Fruit fly (Drosophila melanogaster) whole organism, embryonic: Measurements from ENCODE around the gene CG32568.
A peak's percentile ranks its signal among the peaks of the same experiment; 100 is the strongest.

Experiments used
- Abd-B ChIP-seq: fragments of 200-800 bp; sonication (Bioruptor generic); optimal IDR thresholded peaks from 2 replicates; lab custom pipeline; 2018; ENCODE audit warnings: missing biosample characterization, mild to moderate bottlenecking, missing genetic modification characterization, moderate library complexity
- Awh ChIP-seq: fragments of 200-800 bp; sonication (Bioruptor generic); IDR thresholded peaks from 2 replicates; pipeline ENCODE4, ENCODE4 v1.3.6; 2022; ENCODE audit warnings: missing biosample characterization, missing genetic modification characterization
- CG10543 ChIP-seq: fragments of 200-800 bp; sonication (Bioruptor generic); optimal IDR thresholded peaks from 3 replicates; lab custom pipeline; 2017; ENCODE audit warnings: missing biosample characterization, mild to moderate bottlenecking, missing genetic modification characterization, moderate library complexity
- CG11696 ChIP-seq: fragments of 200-800 bp; sonication (Bioruptor generic); IDR thresholded peaks from 2 replicates; pipeline ENCODE4 v1.3.6; 2022; ENCODE audit warnings: missing biosample characterization, missing genetic modification characterization
- CG12299 ChIP-seq: fragments of 200-800 bp; sonication (Bioruptor generic); optimal IDR thresholded peaks from 2 replicates; lab custom pipeline; 2018; ENCODE audit warnings: missing biosample characterization, mild to moderate bottlenecking, missing genetic modification characterization
- CG13287 ChIP-seq: fragments of 200-800 bp; sonication (Bioruptor generic); IDR thresholded peaks from 2 replicates; pipeline ENCODE4 v1.3.6; 2022; ENCODE audit warnings: missing biosample characterization, missing genetic modification characterization; ENCODE audit not compliant: partially characterized antibody
- CG13894 ChIP-seq: fragments of 200-800 bp; sonication (Bioruptor generic); optimal IDR thresholded peaks from 3 replicates; lab custom pipeline; 2018; ENCODE audit warnings: missing biosample characterization, mild to moderate bottlenecking, missing genetic modification characterization, moderate library complexity
- CG14710 ChIP-seq: fragments of 200-800 bp; sonication (Bioruptor generic); optimal IDR thresholded peaks from 3 replicates; lab custom pipeline; 2019; ENCODE audit warnings: missing biosample characterization, mild to moderate bottlenecking, missing genetic modification characterization, moderate library complexity
- CG14965 ChIP-seq: fragments of 200-800 bp; sonication (Bioruptor generic); optimal IDR thresholded peaks from 2 replicates; lab custom pipeline; 2016; ENCODE audit warnings: missing biosample characterization, missing genetic modification characterization, borderline replicate concordance
- CG16863 ChIP-seq: fragments of 200-800 bp; sonication (Bioruptor generic); optimal IDR thresholded peaks from 3 replicates; lab custom pipeline; 2016; ENCODE audit warnings: missing biosample characterization, missing genetic modification characterization
- CG17186 ChIP-seq: fragments of 200-800 bp; sonication (Bioruptor generic); optimal IDR thresholded peaks from 3 replicates; lab custom pipeline; 2017; ENCODE audit warnings: missing biosample characterization, missing genetic modification reagents, missing genetic modification characterization
- CG17385 ChIP-seq: fragments of 200-800 bp; sonication (Bioruptor generic); optimal IDR thresholded peaks from 3 replicates; lab custom pipeline; 2018; ENCODE audit warnings: missing biosample characterization, mild to moderate bottlenecking, missing genetic modification characterization
- CG18599 ChIP-seq: fragments of 200-800 bp; sonication (Bioruptor generic); optimal IDR thresholded peaks from 3 replicates; lab custom pipeline; 2017; ENCODE audit warnings: missing biosample characterization, missing genetic modification characterization, mild to moderate bottlenecking, moderate library complexity, missing genetic modification reagents
- CG2889 ChIP-seq: fragments of 200-800 bp; sonication (Bioruptor generic); IDR thresholded peaks from 3 replicates; pipeline ENCODE4 v1.3.6; 2022; ENCODE audit warnings: missing biosample characterization, missing genetic modification characterization
- CG30431 ChIP-seq: fragments of 200-800 bp; sonication (Bioruptor generic); optimal IDR thresholded peaks from 2 replicates; lab custom pipeline; 2017; ENCODE audit warnings: missing biosample characterization, missing genetic modification characterization
- CG31388 ChIP-seq: fragments of 200-800 bp; sonication (Bioruptor generic); optimal IDR thresholded peaks from 2 replicates; lab custom pipeline; 2016; ENCODE audit warnings: missing biosample characterization, missing genetic modification characterization
- CG33213 ChIP-seq: fragments of 200-800 bp; sonication (Bioruptor generic); optimal IDR thresholded peaks from 3 replicates; lab custom pipeline; 2016; ENCODE audit warnings: missing biosample characterization, missing genetic modification characterization
- CG3847 ChIP-seq: fragments of 200-800 bp; sonication (Bioruptor generic); IDR thresholded peaks from 2 replicates; pipeline ENCODE4 v1.3.6; 2022; ENCODE audit warnings: missing biosample characterization, missing genetic modification characterization
- CG3995 ChIP-seq: fragments of 200-800 bp; sonication (Bioruptor generic); optimal IDR thresholded peaks from 3 replicates; lab custom pipeline; 2016; ENCODE audit warnings: missing biosample characterization, missing genetic modification characterization
- CG6175 ChIP-seq: fragments of 200-800 bp; sonication (Bioruptor generic); IDR thresholded peaks from 3 replicates; pipeline ENCODE4 v1.3.6; 2022; ENCODE audit warnings: missing biosample characterization, missing genetic modification characterization
- CG6254 ChIP-seq: fragments of 200-800 bp; sonication (Bioruptor generic); optimal IDR thresholded peaks from 3 replicates; lab custom pipeline; 2017; ENCODE audit warnings: mild to moderate bottlenecking, missing biosample characterization, missing genetic modification reagents, missing genetic modification characterization
- CG7556 ChIP-seq: fragments of 200-800 bp; sonication (Bioruptor generic); optimal IDR thresholded peaks from 2 replicates; lab custom pipeline; 2017; ENCODE audit warnings: missing biosample characterization, mild to moderate bottlenecking, missing genetic modification characterization
- CG8944 ChIP-seq: fragments of 200-800 bp; sonication (Bioruptor generic); optimal IDR thresholded peaks from 3 replicates; lab custom pipeline; 2016; ENCODE audit warnings: missing biosample characterization, missing genetic modification characterization
- CG9215 ChIP-seq: fragments of 200-800 bp; sonication (Bioruptor generic); IDR thresholded peaks from 2 replicates; pipeline ENCODE4 v1.3.6; 2022; ENCODE audit warnings: missing biosample characterization, missing genetic modification characterization
- Ets65A ChIP-seq: fragments of 200-800 bp; sonication (Bioruptor generic); peaks from one replicate; lab custom pipeline; 2016; ENCODE audit warnings: missing biosample characterization, missing genetic modification characterization
- Fer3 ChIP-seq: fragments of 200-800 bp; sonication (Bioruptor generic); optimal IDR thresholded peaks from 2 replicates; lab custom pipeline; 2018; ENCODE audit warnings: missing biosample characterization, mild to moderate bottlenecking, missing genetic modification characterization, moderate library complexity
- HHEX ChIP-seq: fragments of 200-800 bp; sonication (Bioruptor generic); optimal IDR thresholded peaks from 3 replicates; lab custom pipeline; 2017; ENCODE audit warnings: missing biosample characterization, mild to moderate bottlenecking, missing genetic modification characterization, missing genetic modification reagents
- HLH4C ChIP-seq: fragments of 200-800 bp; sonication (Bioruptor generic); IDR thresholded peaks from 3 replicates; pipeline ENCODE4 v1.3.6; 2022; ENCODE audit warnings: missing biosample characterization, missing genetic modification characterization; ENCODE audit not compliant: partially characterized antibody
- Lpt ChIP-seq: fragments of >200 bp; optimal IDR thresholded peaks from 2 replicates; lab custom pipeline; 2018; ENCODE audit warnings: missing biosample characterization, missing genetic modification characterization
- Meics ChIP-seq: fragments of 200-800 bp; sonication (Bioruptor generic); optimal IDR thresholded peaks from 2 replicates; lab custom pipeline; 2017; ENCODE audit warnings: missing biosample characterization, mild to moderate bottlenecking, missing genetic modification characterization
- NC2α ChIP-seq: fragments of 200-800 bp; sonication (Bioruptor generic); optimal IDR thresholded peaks from 2 replicates; lab custom pipeline; 2016; ENCODE audit warnings: missing biosample characterization, missing genetic modification characterization
- ab ChIP-seq: fragments of 200-800 bp; sonication (Bioruptor generic); optimal IDR thresholded peaks from 2 replicates; lab custom pipeline; 2016; ENCODE audit warnings: missing biosample characterization, missing genetic modification characterization
- aop ChIP-seq: fragments of 200-800 bp; sonication (Bioruptor generic); IDR thresholded peaks from 2 replicates; pipeline ENCODE4 v1.3.6; 2022; ENCODE audit warnings: missing biosample characterization, missing genetic modification characterization
- az2 ChIP-seq: fragments of 200-800 bp; sonication (Bioruptor generic); optimal IDR thresholded peaks from 3 replicates; lab custom pipeline; 2016; ENCODE audit warnings: missing biosample characterization, missing genetic modification characterization
- chm ChIP-seq: fragments of 200-800 bp; sonication (Bioruptor generic); IDR thresholded peaks from 2 replicates; pipeline ENCODE4 v1.3.6; 2022; ENCODE audit warnings: missing biosample characterization, missing genetic modification characterization
- crp ChIP-seq, 2 experiments: fragments of 200-800 bp; sonication (Bioruptor generic); optimal IDR thresholded peaks; 2 replicates in 1 of 2; 3 replicates in 1 of 2; lab custom pipeline; 2017; ENCODE audit warnings: missing biosample characterization in 2 of 2, missing genetic modification characterization in 2 of 2, mild to moderate bottlenecking in 1 of 2, moderate library complexity in 1 of 2
- cwo ChIP-seq: fragments of 200-800 bp; sonication (Bioruptor generic); optimal IDR thresholded peaks from 3 replicates; lab custom pipeline; 2017; ENCODE audit warnings: missing biosample characterization, missing genetic modification characterization, mild to moderate bottlenecking, moderate library complexity, missing genetic modification reagents
- dimm ChIP-seq: fragments of 200-800 bp; sonication (Bioruptor generic); IDR thresholded peaks from 2 replicates; pipeline ENCODE4 v1.3.6; 2022; ENCODE audit warnings: missing biosample characterization, missing genetic modification characterization
- disco-r ChIP-seq: fragments of 200-800 bp; sonication (Bioruptor generic); optimal IDR thresholded peaks from 2 replicates; lab custom pipeline; 2016; ENCODE audit warnings: missing biosample characterization, missing genetic modification characterization
- eyg ChIP-seq: fragments of 200-800 bp; sonication (Bioruptor generic); optimal IDR thresholded peaks from 3 replicates; lab custom pipeline; 2016; ENCODE audit warnings: missing biosample characterization, missing genetic modification characterization
- fd3F ChIP-seq: fragments of 200-800 bp; sonication (Bioruptor generic); optimal IDR thresholded peaks from 2 replicates; lab custom pipeline; 2018; ENCODE audit warnings: missing biosample characterization, mild to moderate bottlenecking, missing genetic modification characterization, moderate library complexity
- fru ChIP-seq: fragments of >200 bp; optimal IDR thresholded peaks from 2 replicates; lab custom pipeline; 2017
- fu2 ChIP-seq: fragments of 200-800 bp; sonication (Bioruptor generic); optimal IDR thresholded peaks from 2 replicates; lab custom pipeline; 2016; ENCODE audit warnings: missing biosample characterization, missing genetic modification characterization
- gcm2 ChIP-seq: fragments of 200-800 bp; sonication (Bioruptor generic); optimal IDR thresholded peaks from 2 replicates; lab custom pipeline; 2016; ENCODE audit warnings: missing biosample characterization, missing genetic modification characterization
- nau ChIP-seq: fragments of 200-800 bp; sonication (Bioruptor generic); optimal IDR thresholded peaks from 3 replicates; lab custom pipeline; 2017; ENCODE audit warnings: missing biosample characterization, mild to moderate bottlenecking, missing genetic modification characterization, missing genetic modification reagents
- nerfin-1 ChIP-seq: fragments of 200-800 bp; sonication (Bioruptor generic); optimal IDR thresholded peaks from 3 replicates; lab custom pipeline; 2019; ENCODE audit warnings: missing biosample characterization, mild to moderate bottlenecking, missing genetic modification characterization, moderate library complexity
- otp ChIP-seq: fragments of 200-800 bp; sonication (Bioruptor generic); IDR thresholded peaks from 3 replicates; pipeline ENCODE4, ENCODE4 v1.3.6; 2022; ENCODE audit warnings: missing biosample characterization, missing genetic modification characterization
- pan ChIP-seq, 4 experiments: fragments of >200 bp in 3 of 4; fragments of 200-800 bp in 1 of 4; sonication (Bioruptor generic) in 1 of 4; optimal IDR thresholded peaks in 3 of 4; IDR thresholded peaks in 1 of 4; 2 replicates each; pipeline versions ENCODE4 v1.3.6 to Lab custom; 2017 to 2022; ENCODE audit warnings: missing biosample characterization in 2 of 4, missing genetic modification characterization in 2 of 4, mixed read lengths in 1 of 4
- pros ChIP-seq: fragments of 200-800 bp; sonication (Bioruptor generic); optimal IDR thresholded peaks from 3 replicates; lab custom pipeline; 2019; ENCODE audit warnings: missing biosample characterization, mild to moderate bottlenecking, missing genetic modification characterization, moderate library complexity
- salm ChIP-seq: fragments of 200-800 bp; sonication (Bioruptor generic); optimal IDR thresholded peaks from 2 replicates; lab custom pipeline; 2018; ENCODE audit warnings: missing biosample characterization, mild to moderate bottlenecking, missing genetic modification characterization
- tx ChIP-seq: fragments of 200-800 bp; sonication (Bioruptor generic); optimal IDR thresholded peaks from 2 replicates; lab custom pipeline; 2016; ENCODE audit warnings: missing biosample characterization, missing genetic modification characterization

CG32568 gene

DNA sequence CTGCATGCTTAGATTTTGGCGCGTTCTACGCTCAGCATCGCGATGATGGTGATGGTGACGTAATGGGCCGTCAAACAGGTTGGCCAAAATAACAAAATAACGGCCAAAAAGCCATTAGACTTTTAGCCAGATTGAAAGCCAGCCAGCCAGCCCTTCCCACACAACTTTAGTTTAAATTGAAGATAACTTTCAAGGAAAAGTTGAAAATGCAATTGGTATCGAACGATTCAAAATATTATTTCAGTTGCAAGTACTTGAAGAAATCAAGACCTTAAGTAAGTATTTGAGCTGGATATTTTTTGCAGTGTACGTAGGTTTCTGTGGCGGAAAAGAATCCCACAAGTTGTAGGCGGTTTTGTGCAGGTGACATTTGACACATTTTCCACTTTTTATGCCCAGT is 40.3 kb downstream of the CG32568 start (continued):
- TF ChIP-seq Abd-B (GFP tag; lab: Kevin White, UChicago) (no peak), CG30431 (no peak), eyg (GFP tag; lab: Kevin White, UChicago) (peak; percentile 42), fu2 (GFP tag; lab: Kevin White, UChicago) (peak; percentile 17), CG17186 (GFP tag; lab: Kevin White, UChicago) (no peak), CG31388 (GFP tag; lab: Kevin White, UChicago) (no peak), aop (GFP tag; lab: Robert Waterston, UW) (no peak), Awh (GFP tag; lab: Robert Waterston, UW) (no peak), Fer3 (peak; percentile 19), HLH4C (GFP tag; lab: Robert Waterston, UW) (no peak), salm (tag; lab: Kevin White, UChicago) (no peak), CG16863 (GFP tag; lab: Kevin White, UChicago) (peak; percentile 43), CG10543 (GFP tag; lab: Kevin White, UChicago) (no peak), dimm (no peak), CG13287 (GFP tag; lab: Robert Waterston, UW) (no peak), fru (lab: Kevin White, UChicago) (no peak), CG6254 (GFP tag; lab: Kevin White, UChicago) (no peak), CG12299 (tag; lab: Kevin White, UChicago) (no peak), CG17385 (GFP tag; lab: Kevin White, UChicago) (peak; percentile 6), otp (GFP tag; lab: Robert Waterston, UW) (0 out of 3 replicates have a peak, but pooled peaks have one; percentile 33), CG14965 (no peak), fd3F (GFP tag; lab: Kevin White, UChicago) (peak; percentile 16), disco-r (GFP tag; lab: Kevin White, UChicago) (no peak), CG11696 (GFP tag; lab: Robert Waterston, UW) (peak; percentile 19; the same call in 1 of the 2 replicates), az2 (no peak), cwo (GFP tag; lab: Kevin White, UChicago) (peak; percentile 17), CG14710 (tag; lab: Kevin White, UChicago) (no peak), chm (GFP tag; lab: Robert Waterston, UW) (0 out of 2 replicates have a peak, but pooled peaks have one; percentile 9), CG3995 (GFP tag; lab: Kevin White, UChicago) (no peak), gcm2 (no peak), HHEX (GFP tag; lab: Kevin White, UChicago) (peak; percentile 29), pan (optimal IDR thresholded peaks at IDR 0.05; lab: Kevin White, UChicago) (no peak), pan (GFP tag; optimal IDR thresholded peaks at IDR 0.05 in 1 of 2, IDR thresholded peaks at IDR 0.05 in 1 of 2) (no peak), tx (GFP tag; lab: Kevin White, UChicago) (no peak), NC2α (GFP tag; lab: Kevin White, UChicago) (no peak), CG9215 (GFP tag; lab: Robert Waterston, UW) (peak; percentile 21; the same call in 1 of the 2 replicates), CG13894 (tag; lab: Kevin White, UChicago) (peak; percentile 15), Lpt (no peak), CG3847 (GFP tag; lab: Robert Waterston, UW) (peak; percentile 50), crp (GFP tag; optimal IDR thresholded peaks at IDR 0.05; lab: Kevin White, UChicago) (no peak), Ets65A (peak; percentile 90), ab (GFP tag; lab: Kevin White, UChicago) (no peak), CG8944 (GFP tag; lab: Kevin White, UChicago) (no peak), Meics (GFP tag; lab: Kevin White, UChicago) (peak; percentile 47), nerfin-1 (tag; lab: Kevin White, UChicago) (no peak), CG6175 (GFP tag; lab: Robert Waterston, UW) (no peak), CG33213 (no peak), CG18599 (GFP tag; lab: Kevin White, UChicago) (peak; percentile 42), pros (GFP tag; lab: Kevin White, UChicago) (no peak), CG7556 (no peak), CG2889 (GFP tag; lab: Robert Waterston, UW) (no peak), nau (GFP tag; lab: Kevin White, UChicago) (no peak)
